Fruit fly (Drosophila melanogaster) whole organism, embryonic: ENCODE measurements around the gene pbl.

Experiments used
- CG10366 ChIP-seq: fragments of 200-800 bp; sonication (Bioruptor generic); IDR thresholded peaks from 2 replicates; pipeline ENCODE4 v1.3.6; 2022; ENCODE audit warnings: missing biosample characterization, missing genetic modification characterization
- CG11093 ChIP-seq: fragments of 200-800 bp; sonication (Bioruptor generic); IDR thresholded peaks from 3 replicates; pipeline ENCODE4 v1.3.6; 2022; ENCODE audit warnings: missing biosample characterization, missing genetic modification characterization
- CG17829 ChIP-seq: fragments of 200-800 bp; optimal IDR thresholded peaks from 2 replicates; lab custom pipeline; 2019; ENCODE audit warnings: missing biosample characterization, mild to moderate bottlenecking, missing genetic modification characterization, moderate library complexity
- Oaz ChIP-seq: fragments of 200-800 bp; sonication (Bioruptor generic); IDR thresholded peaks from 2 replicates; pipeline ENCODE4 v1.3.6; 2022; ENCODE audit warnings: missing biosample characterization, missing genetic modification characterization
- YL-1 ChIP-seq: fragments of 200-800 bp; sonication (Bioruptor generic); optimal IDR thresholded peaks from 3 replicates; lab custom pipeline; 2017; ENCODE audit warnings: missing biosample characterization, mild to moderate bottlenecking, missing genetic modification characterization

DNA sequence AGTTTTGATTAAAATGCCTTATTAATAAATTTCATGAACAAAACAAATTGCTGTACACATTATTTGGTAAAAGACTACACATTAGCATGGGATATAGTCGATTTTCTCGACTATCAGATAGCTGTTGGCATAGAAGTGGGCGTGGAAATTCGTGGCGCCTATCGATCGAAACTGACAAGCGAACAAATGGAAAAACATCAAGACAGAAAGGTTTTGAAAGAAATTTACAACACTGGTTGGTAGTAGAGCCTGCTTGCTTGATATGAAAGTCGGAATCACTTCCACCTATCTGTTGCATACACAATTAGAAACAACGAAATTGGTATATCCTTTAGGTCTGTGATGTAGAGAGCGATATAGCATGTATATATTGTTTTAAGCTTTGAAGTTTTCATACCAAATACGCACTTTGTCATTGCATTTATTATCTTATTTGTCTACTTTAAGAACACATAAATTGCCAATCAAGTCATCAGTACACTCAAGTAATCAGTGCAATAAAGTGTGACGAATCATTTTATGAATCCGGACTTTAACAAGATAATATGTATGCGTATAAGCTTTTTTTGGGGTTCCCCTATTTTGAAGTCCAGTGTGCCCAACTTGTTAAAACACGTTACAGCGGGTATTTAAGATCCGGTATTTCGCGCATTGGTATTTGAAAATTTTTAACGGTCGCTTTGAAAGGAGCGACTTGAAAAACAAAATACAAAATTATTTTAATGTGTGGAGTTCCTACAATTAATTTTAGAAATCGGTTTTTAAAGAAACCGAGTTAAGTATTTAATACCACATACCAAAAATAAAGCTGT is 4.3 kb upstream of the pbl start:
- TF ChIP-seq CG10366 (GFP tag; lab: Robert Waterston, UW) (no peak), CG11093 (no peak), YL-1 (GFP tag; lab: Kevin White, UChicago) (no peak), Oaz (GFP tag; lab: Robert Waterston, UW) (no peak), CG17829 (tag; lab: Kevin White, UChicago) (no peak)
